Worm (Caenorhabditis elegans) whole organism, L4 larva: Measurements from ENCODE around the gene C37H5.5.

ENCODE experiments used
- F10B5.3 ChIP-seq: sonication (generic microtip); optimal IDR thresholded peaks from 2 replicates; lab custom pipeline; 2016; ENCODE audit warnings: mild to moderate bottlenecking, missing genetic modification characterization, missing compliant biosample characterization
- F26F4.8 ChIP-seq: fragments of 200-800 bp; sonication (Bioruptor generic); conservative IDR thresholded peaks from 2 replicates; pipeline ENCODE4 v1.3.6; 2022; ENCODE audit warnings: missing genetic modification characterization, missing compliant biosample characterization
- F37D6.2 ChIP-seq: sonication (generic microtip); optimal IDR thresholded peaks from 2 replicates; lab custom pipeline; 2016; ENCODE audit warnings: mild to moderate bottlenecking, missing genetic modification characterization, missing compliant biosample characterization
- F44E2.7 ChIP-seq: fragments of 200-800 bp; sonication (Bioruptor generic); IDR thresholded peaks from 2 replicates; pipeline ENCODE4 v2.1.2; 2022; ENCODE audit warnings: missing genetic modification characterization, missing compliant biosample characterization
- F49E8.2 ChIP-seq: sonication (generic microtip); optimal IDR thresholded peaks from 2 replicates; lab custom pipeline; 2016; ENCODE audit warnings: missing compliant biosample characterization, mild to moderate bottlenecking, missing genetic modification characterization, borderline replicate concordance
- T20F7.1 ChIP-seq: fragments of 200-800 bp; sonication (Bioruptor generic); optimal IDR thresholded peaks from 2 replicates; lab custom pipeline; 2018; ENCODE audit warnings: mild to moderate bottlenecking, missing genetic modification characterization, missing compliant biosample characterization
- T26A8.4 ChIP-seq: fragments of 200-800 bp; sonication (Bioruptor generic); IDR thresholded peaks from 2 replicates; pipeline ENCODE4 v1.3.6; 2022; ENCODE audit warnings: missing genetic modification characterization, missing compliant biosample characterization
- Y105C5A.15 ChIP-seq: fragments of 200-800 bp; sonication (Bioruptor generic); IDR thresholded peaks from 2 replicates; pipeline ENCODE4 v1.3.6; 2022; ENCODE audit warnings: missing genetic modification characterization, missing compliant biosample characterization
- Y5F2A.4 ChIP-seq: fragments of 200-800 bp; sonication (Bioruptor generic); optimal IDR thresholded peaks from 2 replicates; lab custom pipeline; 2018; ENCODE audit warnings: mild to moderate bottlenecking, missing genetic modification characterization, missing compliant biosample characterization
- ZK337.2 ChIP-seq: fragments of 200-800 bp; sonication (Bioruptor generic); IDR thresholded peaks from 2 replicates; pipeline ENCODE4 v1.3.6; 2022; ENCODE audit warnings: missing genetic modification reagents, missing genetic modification characterization, missing compliant biosample characterization
- aly-2 ChIP-seq: sonication (generic microtip); optimal IDR thresholded peaks from 2 replicates; lab custom pipeline; 2018; ENCODE audit warnings: missing biosample characterization, missing genetic modification characterization
- arid-1 ChIP-seq: fragments of 200-800 bp; sonication (Bioruptor generic); conservative IDR thresholded peaks from 2 replicates; pipeline ENCODE4 v1.3.6; 2022; ENCODE audit warnings: missing genetic modification reagents, missing genetic modification characterization, missing compliant biosample characterization
- attf-4 ChIP-seq: sonication (generic microtip); optimal IDR thresholded peaks from 3 replicates; lab custom pipeline; 2017; ENCODE audit warnings: missing biosample characterization, missing genetic modification characterization
- ceh-20 ChIP-seq: fragments of 200-800 bp; sonication (Bioruptor generic); IDR thresholded peaks from 2 replicates; pipeline ENCODE4 v1.3.6; 2022; ENCODE audit warnings: missing genetic modification reagents, missing genetic modification characterization, missing compliant biosample characterization
- ceh-28 ChIP-seq: fragments of 150-350 bp; optimal IDR thresholded peaks from 2 replicates; lab custom pipeline; 2014; ENCODE audit warnings: missing biosample characterization, missing genetic modification reagents, missing genetic modification characterization
- ceh-62 ChIP-seq: sonication (generic microtip); optimal IDR thresholded peaks from 2 replicates; lab custom pipeline; 2017; ENCODE audit warnings: missing biosample characterization, missing genetic modification characterization
- cey-2 ChIP-seq: sonication (generic microtip); optimal IDR thresholded peaks from 3 replicates; lab custom pipeline; 2017; ENCODE audit warnings: missing genetic modification characterization, mild to moderate bottlenecking, missing compliant biosample characterization, antibody characterized with exemption, borderline replicate concordance; ENCODE audit not compliant: insufficient read depth
- ctbp-1 ChIP-seq: fragments of 200-800 bp; sonication (Bioruptor generic); IDR thresholded peaks from 2 replicates; pipeline ENCODE4 v1.3.6; 2022; ENCODE audit warnings: missing genetic modification reagents, missing genetic modification characterization, missing compliant biosample characterization
- daf-19 ChIP-seq: fragments of 200-800 bp; sonication (Bioruptor generic); conservative IDR thresholded peaks from 2 replicates; pipeline ENCODE4 v1.3.6; 2022; ENCODE audit warnings: missing genetic modification characterization, missing compliant biosample characterization
- egl-27 ChIP-seq: sonication (generic microtip); optimal IDR thresholded peaks from 3 replicates; lab custom pipeline; 2017; ENCODE audit warnings: missing biosample characterization, missing genetic modification reagents, missing genetic modification characterization
- egl-43 ChIP-seq: fragments of 200-800 bp; sonication (Bioruptor generic); IDR thresholded peaks from 2 replicates; pipeline ENCODE4 v1.3.6; 2022; ENCODE audit warnings: missing genetic modification reagents, missing genetic modification characterization, missing compliant biosample characterization
- fkh-10 ChIP-seq: fragments of 150-350 bp; optimal IDR thresholded peaks from 2 replicates; lab custom pipeline; 2014; ENCODE audit warnings: missing biosample characterization, missing genetic modification reagents, missing genetic modification characterization
- gei-8 ChIP-seq: fragments of 200-800 bp; sonication (Bioruptor generic); optimal IDR thresholded peaks from 2 replicates; lab custom pipeline; 2018; ENCODE audit warnings: mild to moderate bottlenecking, missing genetic modification characterization, missing compliant biosample characterization
- hlh-11 ChIP-seq: fragments of 200-800 bp; sonication (Bioruptor generic); optimal IDR thresholded peaks from 2 replicates; lab custom pipeline; 2018; ENCODE audit warnings: mild to moderate bottlenecking, missing genetic modification characterization, missing compliant biosample characterization
- jun-1 ChIP-seq: fragments of 150-350 bp; optimal IDR thresholded peaks from 2 replicates; lab custom pipeline; 2014; ENCODE audit warnings: missing biosample characterization, missing genetic modification reagents, missing genetic modification characterization
- lim-7 ChIP-seq: fragments of 200-800 bp; sonication (Bioruptor generic); IDR thresholded peaks from 2 replicates; pipeline ENCODE4 v1.3.6; 2022; ENCODE audit warnings: missing genetic modification characterization, missing compliant biosample characterization
- lin-13 ChIP-seq: fragments of 150-350 bp; optimal IDR thresholded peaks from 2 replicates; lab custom pipeline; 2014; ENCODE audit warnings: missing biosample characterization, missing genetic modification reagents, missing genetic modification characterization
- lin-15B ChIP-seq: fragments of 150-350 bp; sonication (generic microtip); optimal IDR thresholded peaks from 3 replicates; lab custom pipeline; 2014; ENCODE audit warnings: missing biosample characterization, missing genetic modification characterization
- lin-29 ChIP-seq: fragments of 200-800 bp; sonication (Bioruptor generic); IDR thresholded peaks from 2 replicates; pipeline ENCODE4 v1.3.6; 2022; ENCODE audit warnings: missing genetic modification reagents, missing genetic modification characterization, missing compliant biosample characterization
- mdl-1 ChIP-seq, 2 experiments: fragments of 150-350 bp in 1 of 2; sonication (generic microtip) in 1 of 2; optimal IDR thresholded peaks; 2 replicates each; lab custom pipeline; 2014 to 2017; ENCODE audit warnings: missing biosample characterization in 2 of 2, missing genetic modification characterization in 2 of 2
- mep-1 ChIP-seq: fragments of 150-350 bp; sonication (generic microtip); optimal IDR thresholded peaks from 3 replicates; lab custom pipeline; 2014; ENCODE audit warnings: missing biosample characterization, missing genetic modification characterization
- mxl-3 ChIP-seq: fragments of 200-800 bp; sonication (Bioruptor generic); optimal IDR thresholded peaks from 2 replicates; lab custom pipeline; 2018; ENCODE audit warnings: mild to moderate bottlenecking, missing genetic modification characterization, missing compliant biosample characterization
- nhr-25 ChIP-seq: sonication (generic microtip); optimal IDR thresholded peaks from 2 replicates; lab custom pipeline; 2017; ENCODE audit warnings: missing genetic modification characterization, mild to moderate bottlenecking, missing compliant biosample characterization, antibody characterized with exemption, moderate library complexity, borderline replicate concordance; ENCODE audit not compliant: insufficient read depth
- nhr-42 ChIP-seq: fragments of 200-800 bp; sonication (Bioruptor generic); IDR thresholded peaks from 2 replicates; pipeline ENCODE4 v1.3.6; 2022; ENCODE audit warnings: missing genetic modification characterization, missing compliant biosample characterization
- nhr-48 ChIP-seq: sonication (generic microtip); optimal IDR thresholded peaks from 2 replicates; lab custom pipeline; 2016; ENCODE audit warnings: mild to moderate bottlenecking, missing genetic modification characterization, missing compliant biosample characterization
- nhr-77 ChIP-seq: fragments of 150-350 bp; optimal IDR thresholded peaks from 2 replicates; lab custom pipeline; 2014; ENCODE audit warnings: missing biosample characterization, missing genetic modification characterization
- pha-4 ChIP-seq, 2 experiments: fragments of 150-350 bp in 1 of 2; fragments of 200-800 bp in 1 of 2; sonication (Bioruptor generic) in 1 of 2; IDR thresholded peaks in 1 of 2; optimal IDR thresholded peaks in 1 of 2; 2 replicates each; pipeline versions ENCODE4 v1.3.6 to Lab custom; 2014 to 2022; ENCODE audit warnings: missing genetic modification characterization in 2 of 2, missing genetic modification reagents in 2 of 2, missing biosample characterization in 1 of 2, missing compliant biosample characterization in 1 of 2
- php-3 ChIP-seq: fragments of 200-800 bp; sonication (Bioruptor generic); IDR thresholded peaks from 2 replicates; pipeline ENCODE4 v1.3.6; 2022; ENCODE audit warnings: missing genetic modification reagents, missing genetic modification characterization, missing compliant biosample characterization
- sdz-12 ChIP-seq: fragments of 200-800 bp; sonication (Bioruptor generic); optimal IDR thresholded peaks from 2 replicates; lab custom pipeline; 2018; ENCODE audit warnings: mild to moderate bottlenecking, missing genetic modification characterization, missing compliant biosample characterization
- skn-1 ChIP-seq: fragments of 150-350 bp; optimal IDR thresholded peaks from 2 replicates; lab custom pipeline; 2014; ENCODE audit warnings: missing biosample characterization, missing genetic modification characterization
- snpc-4 ChIP-seq: fragments of 150-350 bp; optimal IDR thresholded peaks from 2 replicates; lab custom pipeline; 2014; ENCODE audit warnings: missing biosample characterization, missing genetic modification characterization
- spr-1 ChIP-seq: sonication (generic microtip); optimal IDR thresholded peaks from 2 replicates; lab custom pipeline; 2016; ENCODE audit warnings: mild to moderate bottlenecking, missing genetic modification characterization, missing compliant biosample characterization
- tag-97 ChIP-seq: fragments of 200-800 bp; sonication (Bioruptor generic); IDR thresholded peaks from 2 replicates; pipeline ENCODE4 v1.3.6; 2022; ENCODE audit warnings: missing genetic modification characterization, missing compliant biosample characterization
- tra-1 ChIP-seq: fragments of 200-800 bp; sonication (Bioruptor generic); IDR thresholded peaks from 2 replicates; pipeline ENCODE4 v1.3.6; 2022; ENCODE audit warnings: missing genetic modification reagents, missing genetic modification characterization, missing compliant biosample characterization
- unc-62 ChIP-seq, 3 experiments: fragments of 150-350 bp in 1 of 3; sonication (generic microtip); optimal IDR thresholded peaks in 2 of 3; peaks in 1 of 3; 1 replicate in 1 of 3; 2 replicates in 2 of 3; lab custom pipeline; 2014 to 2017; ENCODE audit warnings: missing biosample characterization in 3 of 3, missing genetic modification characterization in 3 of 3, missing genetic modification reagents in 3 of 3, missing genotype in 1 of 3
- zag-1 ChIP-seq: fragments of 150-350 bp; optimal IDR thresholded peaks from 2 replicates; lab custom pipeline; 2014; ENCODE audit warnings: missing biosample characterization, missing genetic modification characterization
- zfp-2 ChIP-seq: sonication (generic microtip); optimal IDR thresholded peaks from 2 replicates; lab custom pipeline; 2016; ENCODE audit warnings: mild to moderate bottlenecking, missing genetic modification characterization, missing compliant biosample characterization
- zip-2 ChIP-seq: fragments of 150-350 bp; optimal IDR thresholded peaks from 2 replicates; lab custom pipeline; 2014; ENCODE audit warnings: missing biosample characterization, missing genetic modification characterization
- ztf-7 ChIP-seq: fragments of 150-350 bp; optimal IDR thresholded peaks from 2 replicates; lab custom pipeline; 2014; ENCODE audit warnings: missing biosample characterization, missing genetic modification characterization

The C37H5.5 gene

ce11 chrV:4823683-4824391 is 3.3 kb upstream of the C37H5.5 start (continued):
- no peak for TF ChIP-seq zip-2 (tag; lab: Kevin White, UChicago)
- no peak for TF ChIP-seq nhr-25 (tag; lab: Kevin White, UChicago)
- peak; percentile 80 for TF ChIP-seq mep-1 (tag; lab: Kevin White, UChicago)
- peak; percentile 47 for TF ChIP-seq ctbp-1 (GFP tag; lab: Robert Waterston, UW)
- TF ChIP-seq ceh-62: no peak
- no peak for TF ChIP-seq ceh-20 (GFP tag; lab: Robert Waterston, UW)
- TF ChIP-seq fkh-10 (GFP tag; lab: Kevin White, UChicago): no peak
- TF ChIP-seq unc-62 (GFP tag; optimal IDR thresholded peaks at IDR 0.05 in 1 of 2; lab: Kevin White, UChicago): no peak
- no peak for TF ChIP-seq unc-62 (tag; optimal IDR thresholded peaks at IDR 0.05; lab: Kevin White, UChicago)
- TF ChIP-seq egl-43 (GFP tag; lab: Robert Waterston, UW): no peak
- TF ChIP-seq hlh-11 (tag; lab: Kevin White, UChicago): peak; percentile 15
- 0 out of 2 replicates have a peak, but pooled peaks have one; percentile 58 for TF ChIP-seq ZK337.2 (GFP tag; lab: Robert Waterston, UW)
- no peak for TF ChIP-seq Y5F2A.4 (GFP tag; lab: Kevin White, UChicago)
- TF ChIP-seq F10B5.3 (tag; lab: Kevin White, UChicago): peak; percentile 35
- no peak for TF ChIP-seq F26F4.8 (GFP tag; lab: Robert Waterston, UW)
- TF ChIP-seq lin-15B: peak; percentile 39
- TF ChIP-seq lin-29 (GFP tag; lab: Robert Waterston, UW): no peak
- peak; percentile 34 for TF ChIP-seq lin-13
- TF ChIP-seq F37D6.2 (tag; lab: Kevin White, UChicago): no peak
- TF ChIP-seq aly-2 (tag; lab: Kevin White, UChicago): no peak
- no peak for TF ChIP-seq cey-2 (tag; lab: Kevin White, UChicago)
- no peak for TF ChIP-seq zag-1 (tag; lab: Kevin White, UChicago)
- peak; percentile 34 for TF ChIP-seq spr-1
- TF ChIP-seq T26A8.4 (GFP tag; lab: Robert Waterston, UW): peak; percentile 60; the same call in 1 of the 2 replicates
- TF ChIP-seq arid-1 (GFP tag; lab: Robert Waterston, UW): peak; percentile 40; the same call in 1 of the 2 replicates
- TF ChIP-seq gei-8 (GFP tag; lab: Kevin White, UChicago): peak; percentile 54
- no peak for TF ChIP-seq ceh-28 (tag; lab: Kevin White, UChicago)
- peak; percentile 47; the same call in 1 of the 2 replicates for TF ChIP-seq nhr-42 (GFP tag; lab: Robert Waterston, UW)
- peak; percentile 18 for TF ChIP-seq mxl-3 (GFP tag; lab: Kevin White, UChicago)
- no peak for TF ChIP-seq F44E2.7 (GFP tag; lab: Robert Waterston, UW)
- TF ChIP-seq Y105C5A.15: no peak
- TF ChIP-seq daf-19 (GFP tag; lab: Robert Waterston, UW): peak; percentile 30; the same call in 1 of the 2 replicates
- TF ChIP-seq tra-1 (GFP tag; lab: Robert Waterston, UW): no peak; the same call in 1 of the 2 replicates
- no peak for TF ChIP-seq jun-1 (tag; lab: Kevin White, UChicago)
- TF ChIP-seq tag-97 (GFP tag; lab: Robert Waterston, UW): no peak
- TF ChIP-seq egl-27 (tag; lab: Kevin White, UChicago): no peak
- TF ChIP-seq snpc-4 (tag; lab: Kevin White, UChicago): no peak
- no peak for TF ChIP-seq skn-1 (tag; lab: Kevin White, UChicago)
- no peak for TF ChIP-seq nhr-77 (tag; lab: Kevin White, UChicago)
- no peak for TF ChIP-seq php-3
- peak; percentile 0 for TF ChIP-seq nhr-48
- peak; percentile 23 for TF ChIP-seq F49E8.2 (tag; lab: Kevin White, UChicago)
- TF ChIP-seq mdl-1 (tag; optimal IDR thresholded peaks at IDR 0.05; lab: Kevin White, UChicago): no peak
- no peak for TF ChIP-seq zfp-2 (tag; lab: Kevin White, UChicago)
- TF ChIP-seq attf-4 (tag; lab: Kevin White, UChicago): no peak
- TF ChIP-seq lim-7 (GFP tag; lab: Robert Waterston, UW): peak; percentile 69; the same call in 1 of the 2 replicates
- peak; percentile 51; the same call in 1 of the 2 replicates for TF ChIP-seq pha-4 (GFP tag; IDR thresholded peaks at IDR 0.05; lab: Robert Waterston, UW)
- peak; percentile 8 for TF ChIP-seq pha-4 (tag; optimal IDR thresholded peaks at IDR 0.05; lab: Kevin White, UChicago)
- TF ChIP-seq ztf-7 (tag; lab: Kevin White, UChicago): no peak
- peak; percentile 77 for TF ChIP-seq T20F7.1 (GFP tag; lab: Kevin White, UChicago)
- no peak for TF ChIP-seq sdz-12 (GFP tag; lab: Kevin White, UChicago)
